Worm (Caenorhabditis elegans) whole organism, L1 larva: ENCODE results near the gene nhr-204.

ENCODE experiments used
- egl-27 ChIP-seq, 2 experiments: fragments of 150-350 bp in 1 of 2; sonication (generic microtip); optimal IDR thresholded peaks; 3 replicates each; lab custom pipeline; 2017 to 2018; ENCODE audit warnings: missing biosample characterization in 2 of 2, missing genetic modification characterization in 2 of 2, missing genetic modification reagents in 2 of 2
- fkh-8 ChIP-seq: sonication (generic microtip); optimal IDR thresholded peaks from 2 replicates; lab custom pipeline; 2016; ENCODE audit warnings: mild to moderate bottlenecking, missing genetic modification characterization, missing compliant biosample characterization
- nhr-47 ChIP-seq: sonication (generic microtip); optimal IDR thresholded peaks from 2 replicates; lab custom pipeline; 2016; ENCODE audit warnings: mild to moderate bottlenecking, missing genetic modification characterization, moderate library complexity, missing compliant biosample characterization
- nhr-90 ChIP-seq: sonication (generic microtip); optimal IDR thresholded peaks from 2 replicates; lab custom pipeline; 2016; ENCODE audit warnings: mild to moderate bottlenecking, missing genetic modification characterization, missing compliant biosample characterization; ENCODE audit not compliant: poor library complexity
- pag-3 ChIP-seq: sonication (generic microtip); optimal IDR thresholded peaks from 2 replicates; lab custom pipeline; 2017; ENCODE audit warnings: missing genetic modification characterization, mild to moderate bottlenecking, missing compliant biosample characterization, antibody characterized with exemption, borderline replicate concordance; ENCODE audit not compliant: insufficient read depth
- unc-98 ChIP-seq: fragments of 200-800 bp; sonication (Bioruptor generic); IDR thresholded peaks from 2 replicates; pipeline ENCODE4 v1.3.6; 2022; ENCODE audit warnings: missing genetic modification characterization, missing compliant biosample characterization
- ztf-4 ChIP-seq: fragments of 150-350 bp; optimal IDR thresholded peaks from 2 replicates; lab custom pipeline; 2014; ENCODE audit warnings: missing biosample characterization, missing genetic modification characterization

DNA sequence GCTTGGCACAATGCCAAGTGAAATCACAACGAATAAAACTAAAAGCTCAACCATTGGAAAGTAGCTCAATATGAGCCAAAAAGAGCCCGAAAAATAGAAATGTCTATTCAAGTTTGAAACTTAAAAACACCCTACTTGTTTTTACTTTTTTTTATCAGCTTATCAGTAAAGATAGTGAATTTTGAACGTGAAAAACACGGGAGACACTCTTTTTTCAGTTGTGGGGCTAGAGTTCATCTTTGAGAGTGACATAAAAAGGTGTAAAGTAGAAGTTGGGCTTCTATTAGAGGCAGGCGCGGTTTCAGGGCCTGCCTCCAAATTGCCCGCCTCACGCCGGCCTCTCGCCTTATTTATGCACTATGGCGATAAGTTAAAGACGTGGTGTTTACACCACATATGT lies 7.0 kb downstream of the nhr-204 start, which contains the start of gene oac-39:
- TF ChIP-seq pag-3 (tag; lab: Kevin White, UChicago) = no peak
- no peak for TF ChIP-seq fkh-8
- TF ChIP-seq ztf-4 = no peak
- TF ChIP-seq unc-98 = no peak
- TF ChIP-seq nhr-47 (tag; lab: Kevin White, UChicago) = no peak
- no peak for TF ChIP-seq nhr-90
- no peak for TF ChIP-seq egl-27 (tag; optimal IDR thresholded peaks at IDR 0.05; lab: Kevin White, UChicago)
